Worm (Caenorhabditis elegans): ENCODE results near the gene T16G12.8.
A peak's percentile ranks its signal among the peaks of the same experiment; 100 is the strongest.

Gene T16G12.8

ce11 chrIII:10060573-10060972 is 1.5 kb downstream of the T16G12.8 start, which contains the start of gene T16G12.13:
T16G12.13 (plus strand) TSS chrIII:10060865.
- TF ChIP-seq aly-2 (tag; optimal IDR thresholded peaks at IDR 0.05), result no peak
- no peak for TF ChIP-seq nhr-12 (tag; optimal IDR thresholded peaks at IDR 0.05)
- TF ChIP-seq snpc-4 (tag; optimal IDR thresholded peaks at IDR 0.05), result no peak
- no peak for TF ChIP-seq fkh-10 (GFP tag; optimal IDR thresholded peaks at IDR 0.05)
- no peak for TF ChIP-seq lin-15B (tag; optimal IDR thresholded peaks at IDR 0.05)
- TF ChIP-seq ceh-63 (GFP tag; optimal IDR thresholded peaks at IDR 0.05), result no peak
- TF ChIP-seq nhr-20 (tag; optimal IDR thresholded peaks at IDR 0.05), result no peak
- TF ChIP-seq unc-130 (tag; optimal IDR thresholded peaks at IDR 0.05), result no peak
- no peak for TF ChIP-seq mep-1 (tag; optimal IDR thresholded peaks at IDR 0.05)
- no peak for TF ChIP-seq unc-62 (GFP tag; optimal IDR thresholded peaks at IDR 0.05)
- TF ChIP-seq sup-37 (GFP tag; optimal IDR thresholded peaks at IDR 0.05), result no peak
- no peak for TF ChIP-seq nhr-47 (tag; optimal IDR thresholded peaks at IDR 0.05)
- TF ChIP-seq lin-39 (tag; optimal IDR thresholded peaks at IDR 0.05), result no peak

ce11 chrIII:10064140-10064539 is 5.0 kb downstream of the T16G12.8 start, which contains the start of gene ekl-6:
ekl-6 (plus strand) TSS chrIII:10064404.
- no peak for TF ChIP-seq fos-1 (tag; optimal IDR thresholded peaks at IDR 0.05)
- TF ChIP-seq lin-15B (tag; optimal IDR thresholded peaks at IDR 0.05), result no peak
- peak; percentile 87 for TF ChIP-seq fkh-4 (tag; optimal IDR thresholded peaks at IDR 0.05; ENCODE audit: borderline replicate concordance)
- TF ChIP-seq C16A3.4 (tag; optimal IDR thresholded peaks at IDR 0.05), result peak; percentile 1
- peak; percentile 23 for TF ChIP-seq isw-1 (GFP tag; IDR thresholded peaks at IDR 0.05)
- no peak for TF ChIP-seq mef-2 (tag; optimal IDR thresholded peaks at IDR 0.05)
- TF ChIP-seq mdl-1 (tag; optimal IDR thresholded peaks at IDR 0.05), result no peak
- TF ChIP-seq nhr-90 (tag; optimal IDR thresholded peaks at IDR 0.05; ENCODE audit: poor library complexity), result peak; percentile 87
- no peak for TF ChIP-seq unc-130 (tag; optimal IDR thresholded peaks at IDR 0.05)
- TF ChIP-seq fkh-10 (GFP tag; optimal IDR thresholded peaks at IDR 0.05), result no peak
- no peak for TF ChIP-seq zag-1 (tag; optimal IDR thresholded peaks at IDR 0.05)
- TF ChIP-seq jun-1 (tag; optimal IDR thresholded peaks at IDR 0.05), result no peak
- no peak for TF ChIP-seq nhr-28 (tag; optimal IDR thresholded peaks at IDR 0.05)
- peak; percentile 32 for TF ChIP-seq snpc-4 (tag; optimal IDR thresholded peaks at IDR 0.05)
- TF ChIP-seq egl-27 (tag; optimal IDR thresholded peaks at IDR 0.05), result no peak
- TF ChIP-seq ceh-90 (tag; optimal IDR thresholded peaks at IDR 0.05), result peak; percentile 90
- peak; percentile 14 for TF ChIP-seq F16B12.6 (tag; optimal IDR thresholded peaks at IDR 0.05)
- TF ChIP-seq ama-1 (optimal IDR thresholded peaks at IDR 0.05), result no peak
- peak; percentile 22 to 56 (median 55) for TF ChIP-seq dpl-1 (GFP tag; optimal IDR thresholded peaks at IDR 0.05)
- TF ChIP-seq C34B4.2 (tag; optimal IDR thresholded peaks at IDR 0.05), result no peak
- TF ChIP-seq C04F5.9 (tag; optimal IDR thresholded peaks at IDR 0.05), result peak; percentile 81
- no peak for TF ChIP-seq unc-30 (tag; optimal IDR thresholded peaks at IDR 0.05)
- TF ChIP-seq nhr-84 (tag; optimal IDR thresholded peaks at IDR 0.05), result no peak
- TF ChIP-seq hlh-4 (tag; optimal IDR thresholded peaks at IDR 0.05), result no peak
- no peak for TF ChIP-seq lin-39 (tag; optimal IDR thresholded peaks at IDR 0.05)
- peak; percentile 39 to 41 for TF ChIP-seq lin-35 (GFP tag; optimal IDR thresholded peaks at IDR 0.05)
- no peak for TF ChIP-seq ceh-63 (GFP tag; optimal IDR thresholded peaks at IDR 0.05)
- TF ChIP-seq nhr-76 (tag; optimal IDR thresholded peaks at IDR 0.05), result no peak
- TF ChIP-seq blmp-1 (tag; optimal IDR thresholded peaks at IDR 0.05), result no peak
- peak; percentile 76 for TF ChIP-seq xbp-1 (tag; optimal IDR thresholded peaks at IDR 0.05)
- peak; percentile 80 for TF ChIP-seq nhr-47 (tag; optimal IDR thresholded peaks at IDR 0.05)
- TF ChIP-seq elt-2 (tag; optimal IDR thresholded peaks at IDR 0.05), result peak; percentile 37
- no peak for TF ChIP-seq ceh-88 (GFP tag; IDR thresholded peaks at IDR 0.05)
- TF ChIP-seq aly-2 (tag; optimal IDR thresholded peaks at IDR 0.05), result no peak
- no peak for TF ChIP-seq pqm-1 (tag; optimal IDR thresholded peaks at IDR 0.05)
- TF ChIP-seq ztf-11 (tag; optimal IDR thresholded peaks at IDR 0.05), result peak in 1 of 2 experiments; percentile 89
- peak; percentile 36 for TF ChIP-seq sup-37 (GFP tag; optimal IDR thresholded peaks at IDR 0.05)
- TF ChIP-seq aha-1 (tag; optimal IDR thresholded peaks at IDR 0.05), result no peak
- peak; percentile 73 for TF ChIP-seq egl-13 (tag; optimal IDR thresholded peaks at IDR 0.05)
- no peak for TF ChIP-seq hpl-2 (GFP tag; optimal IDR thresholded peaks at IDR 0.05)
- peak; percentile 82 for TF ChIP-seq sox-4 (tag; optimal IDR thresholded peaks at IDR 0.05)
- TF ChIP-seq alr-1 (tag; optimal IDR thresholded peaks at IDR 0.05; ENCODE audit: borderline replicate concordance), result no peak
- TF ChIP-seq ceh-82 (tag; optimal IDR thresholded peaks at IDR 0.05), result peak in 2 of 3 experiments; percentile 26 to 39
- TF ChIP-seq lir-3 (tag; optimal IDR thresholded peaks at IDR 0.05; ENCODE audit: poor library complexity), result peak; percentile 92
- 0 out of 2 replicates have a peak, but pooled peaks have one; percentile 44 for TF ChIP-seq grh-1 (GFP tag; IDR thresholded peaks at IDR 0.05)
- TF ChIP-seq nhr-11 (tag; optimal IDR thresholded peaks at IDR 0.05), result no peak
